Worm (Caenorhabditis elegans) whole organism, mixed stage, embryonic: ENCODE results near the gene T02C1.2.

ENCODE experiments used
- ceh-43 ChIP-seq: fragments of 200-800 bp; sonication (Bioruptor generic); optimal IDR thresholded peaks from 2 replicates; lab custom pipeline; 2018; ENCODE audit warnings: mild to moderate bottlenecking, missing genetic modification characterization, moderate library complexity, missing compliant biosample characterization
- ces-1 ChIP-seq: fragments of 150-350 bp; optimal IDR thresholded peaks from 2 replicates; lab custom pipeline; 2014; ENCODE audit warnings: missing biosample characterization, missing genetic modification reagents, missing genetic modification characterization
- elt-1 ChIP-seq: sonication (generic microtip); optimal IDR thresholded peaks from 2 replicates; lab custom pipeline; 2017; ENCODE audit warnings: missing genetic modification characterization, mild to moderate bottlenecking, missing compliant biosample characterization, antibody characterized with exemption, moderate library complexity, borderline replicate concordance; ENCODE audit not compliant: insufficient read depth
- lsy-2 ChIP-seq: fragments of 150-350 bp; optimal IDR thresholded peaks from 2 replicates; lab custom pipeline; 2014; ENCODE audit warnings: missing biosample characterization, missing genetic modification characterization
- nhr-12 ChIP-seq: fragments of 150-350 bp; optimal IDR thresholded peaks from 2 replicates; lab custom pipeline; 2014; ENCODE audit warnings: missing biosample characterization, missing genetic modification characterization
- nhr-237 ChIP-seq: fragments of 150-350 bp; optimal IDR thresholded peaks from 2 replicates; lab custom pipeline; 2014; ENCODE audit warnings: missing biosample characterization, missing genetic modification characterization
- nhr-28 ChIP-seq: fragments of 150-350 bp; optimal IDR thresholded peaks from 2 replicates; lab custom pipeline; 2014; ENCODE audit warnings: missing biosample characterization, missing genetic modification characterization
- nhr-76 ChIP-seq: sonication (generic microtip); optimal IDR thresholded peaks from 2 replicates; lab custom pipeline; 2017; ENCODE audit warnings: missing biosample characterization, missing genetic modification characterization
- pha-4 ChIP-seq: fragments of 150-350 bp; optimal IDR thresholded peaks from 2 replicates; lab custom pipeline; 2018; ENCODE audit warnings: missing biosample characterization, missing genetic modification reagents, missing genetic modification characterization
- snpc-4 ChIP-seq: fragments of 150-350 bp; optimal IDR thresholded peaks from 2 replicates; lab custom pipeline; 2014; ENCODE audit warnings: missing biosample characterization, missing genetic modification characterization
- sptf-1 ChIP-seq: sonication (generic microtip); optimal IDR thresholded peaks from 2 replicates; lab custom pipeline; 2017; ENCODE audit warnings: mild to moderate bottlenecking, missing genetic modification characterization, moderate library complexity, missing compliant biosample characterization
- ztf-11 ChIP-seq: fragments of 150-350 bp; optimal IDR thresholded peaks from 2 replicates; lab custom pipeline; 2014; ENCODE audit warnings: missing biosample characterization, missing genetic modification characterization

DNA sequence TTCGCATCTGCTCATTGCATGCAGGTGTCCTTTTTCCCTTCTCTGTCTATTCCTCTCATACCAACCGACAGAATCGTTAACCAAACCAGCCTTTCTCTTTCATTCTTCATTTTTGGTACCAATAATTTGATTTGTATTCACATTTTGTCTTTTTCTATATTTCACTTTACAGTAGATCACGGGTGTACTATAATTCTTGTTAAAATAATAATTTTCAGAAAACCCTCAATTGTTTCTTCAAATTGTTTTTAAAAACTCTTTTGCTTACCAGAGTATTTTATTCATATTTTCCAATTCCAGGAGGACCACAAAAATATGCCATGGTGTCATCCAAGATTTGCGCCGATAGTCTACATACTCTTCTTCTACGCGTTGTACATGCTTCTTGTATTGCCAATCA, at the start of gene T02C1.2:
- TF ChIP-seq snpc-4 (tag; lab: Kevin White, UChicago) (no peak), nhr-12 (tag; lab: Kevin White, UChicago) (no peak), nhr-76 (tag; lab: Kevin White, UChicago) (no peak), ceh-43 (no peak), lsy-2 (tag; lab: Kevin White, UChicago) (no peak), ces-1 (peak; percentile 6), pha-4 (tag; lab: Kevin White, UChicago) (no peak), nhr-237 (tag; lab: Kevin White, UChicago) (no peak), elt-1 (tag; lab: Kevin White, UChicago) (no peak), nhr-28 (tag; lab: Kevin White, UChicago) (no peak), sptf-1 (no peak), ztf-11 (tag; lab: Kevin White, UChicago) (no peak)
